Fruit fly (Drosophila melanogaster): ENCODE results near the gene pn.

dm6 chrX:2213759-2214406, 32.9 kb downstream of the pn start, which contains the start of gene SmydA-8:
- TF ChIP-seq psq (optimal IDR thresholded peaks at IDR 0.05) (no peak), CG8478 (optimal IDR thresholded peaks at IDR 0.05) (no peak), usp (GFP tag; optimal IDR thresholded peaks at IDR 0.05) (no peak), pan (optimal IDR thresholded peaks at IDR 0.05) (no peak), Dll (optimal IDR thresholded peaks at IDR 0.05) (no peak), EcR (GFP tag; optimal IDR thresholded peaks at IDR 0.05) (no peak)
